Worm (Caenorhabditis elegans) whole organism, L2 larva: ENCODE results near the gene F47E1.2.

Experiments used
- blmp-1 ChIP-seq: sonication (generic microtip); optimal IDR thresholded peaks from 2 replicates; lab custom pipeline; 2017; ENCODE audit warnings: missing genetic modification characterization, mild to moderate bottlenecking, missing compliant biosample characterization, antibody characterized with exemption, moderate library complexity; ENCODE audit not compliant: insufficient read depth
- dmd-4 ChIP-seq: sonication (generic microtip); optimal IDR thresholded peaks from 2 replicates; lab custom pipeline; 2017; ENCODE audit warnings: missing biosample characterization, missing genetic modification characterization
- fos-1 ChIP-seq: fragments of 150-350 bp; optimal IDR thresholded peaks from 2 replicates; lab custom pipeline; 2014; ENCODE audit warnings: missing biosample characterization, missing genetic modification characterization
- lin-13 ChIP-seq: fragments of 150-350 bp; optimal IDR thresholded peaks from 2 replicates; lab custom pipeline; 2014; ENCODE audit warnings: missing biosample characterization, missing genetic modification reagents, missing genetic modification characterization
- lsy-2 ChIP-seq, 2 experiments: fragments of 150-350 bp in 1 of 2; sonication (generic microtip) in 1 of 2; optimal IDR thresholded peaks; 2 replicates each; lab custom pipeline; 2014 to 2017; ENCODE audit warnings: missing biosample characterization in 2 of 2, missing genetic modification characterization in 2 of 2
- mdl-1 ChIP-seq, 2 experiments: fragments of 150-350 bp in 1 of 2; sonication (generic microtip) in 1 of 2; optimal IDR thresholded peaks; 2 replicates each; lab custom pipeline; 2017; ENCODE audit warnings: missing biosample characterization in 2 of 2, missing genetic modification characterization in 2 of 2
- nhr-12 ChIP-seq: fragments of 150-350 bp; optimal IDR thresholded peaks from 2 replicates; lab custom pipeline; 2014; ENCODE audit warnings: missing biosample characterization, missing genetic modification characterization
- nhr-21 ChIP-seq: fragments of 150-350 bp; optimal IDR thresholded peaks from 2 replicates; lab custom pipeline; 2014; ENCODE audit warnings: missing biosample characterization, missing genetic modification characterization
- unc-55 ChIP-seq: fragments of 150-350 bp; sonication (generic microtip); optimal IDR thresholded peaks from 3 replicates; lab custom pipeline; 2014; ENCODE audit warnings: missing biosample characterization, missing genetic modification reagents, missing genetic modification characterization
- unc-62 ChIP-seq: fragments of 150-350 bp; optimal IDR thresholded peaks from 2 replicates; lab custom pipeline; 2014; ENCODE audit warnings: missing biosample characterization, missing genetic modification reagents, missing genetic modification characterization
- zag-1 ChIP-seq: fragments of 150-350 bp; optimal IDR thresholded peaks from 2 replicates; lab custom pipeline; 2014; ENCODE audit warnings: missing biosample characterization, missing genetic modification characterization
- ztf-11 ChIP-seq: sonication (generic microtip); optimal IDR thresholded peaks from 2 replicates; lab custom pipeline; 2017; ENCODE audit warnings: missing biosample characterization, missing genetic modification characterization
- ztf-4 ChIP-seq: fragments of 150-350 bp; optimal IDR thresholded peaks from 2 replicates; lab custom pipeline; 2014; ENCODE audit warnings: missing biosample characterization, missing genetic modification characterization

ce11 chrX:9105888-9106287 lies 48.4 kb downstream of the F47E1.2 start:
- no peak for TF ChIP-seq blmp-1 (tag; lab: Kevin White, UChicago)
- TF ChIP-seq dmd-4 (tag; lab: Kevin White, UChicago), result no peak
- no peak for TF ChIP-seq zag-1 (tag; lab: Kevin White, UChicago)
- no peak for TF ChIP-seq nhr-21
- no peak for TF ChIP-seq ztf-4 (tag; lab: Kevin White, UChicago)
- no peak for TF ChIP-seq fos-1
- TF ChIP-seq unc-62 (GFP tag; lab: Kevin White, UChicago), result no peak
- TF ChIP-seq ztf-11, result no peak
- no peak for TF ChIP-seq unc-55
- no peak for TF ChIP-seq nhr-12 (tag; lab: Kevin White, UChicago)
- TF ChIP-seq mdl-1 (tag; optimal IDR thresholded peaks at IDR 0.05; lab: Kevin White, UChicago), result no peak
- no peak for TF ChIP-seq lsy-2 (tag; optimal IDR thresholded peaks at IDR 0.05; lab: Kevin White, UChicago)
- TF ChIP-seq lin-13, result no peak
